Comparison of ENCODE assay signal across 1 fruit fly cellular context in genomic region chr2L:14546629-14547366, dm6.
TF ChIP-seq lines count a peak whose summit lies in the region.

No protein-coding gene starts in this region.

TF ChIP-seq in whole organism, embryonic, 481 proteins besides CTCF, POLR2A, EP300 and RAD21 (continued from another document and continues in another):
- TF ChIP-seq CG12769 (tag; optimal IDR thresholded peaks at IDR 0.05; lab: Kevin White, UChicago): peak; percentile 63
- peak; percentile 83 for TF ChIP-seq tgo (GFP tag; IDR thresholded peaks at IDR 0.05; lab: Robert Waterston, UW)
- no peak for TF ChIP-seq ab (GFP tag; optimal IDR thresholded peaks at IDR 0.05; lab: Kevin White, UChicago)
- TF ChIP-seq fd3F (GFP tag; optimal IDR thresholded peaks at IDR 0.05; lab: Kevin White, UChicago): peak; percentile 54
- peak; percentile 67 for TF ChIP-seq tx (GFP tag; optimal IDR thresholded peaks at IDR 0.05; lab: Kevin White, UChicago)
- peak; percentile 71 for TF ChIP-seq B-H1 (GFP tag; IDR thresholded peaks at IDR 0.05; lab: Robert Waterston, UW)
- TF ChIP-seq insv (GFP tag; optimal IDR thresholded peaks at IDR 0.05; lab: Kevin White, UChicago): peak in 1 of 2 experiments; percentile 21
- 0 out of 2 replicates have a peak, but pooled peaks have one; percentile 10 for TF ChIP-seq rib (GFP tag; IDR thresholded peaks at IDR 0.05; lab: Robert Waterston, UW)
- TF ChIP-seq Doc3 (GFP tag; IDR thresholded peaks at IDR 0.05; lab: Robert Waterston, UW; ENCODE audit: partially characterized antibody): no peak
- peak; percentile 89 for TF ChIP-seq nerfin-1 (tag; optimal IDR thresholded peaks at IDR 0.05; lab: Kevin White, UChicago)
- TF ChIP-seq Camta (GFP tag; optimal IDR thresholded peaks at IDR 0.05; lab: Kevin White, UChicago): peak; percentile 88
- TF ChIP-seq GATAe (GFP tag; conservative IDR thresholded peaks at IDR 0.05; lab: Robert Waterston, UW): no peak
- peak; percentile 72 for TF ChIP-seq onecut (GFP tag; IDR thresholded peaks at IDR 0.05; lab: Robert Waterston, UW)
- peak; percentile 89 for TF ChIP-seq oc (tag; optimal IDR thresholded peaks at IDR 0.05; lab: Kevin White, UChicago)
- TF ChIP-seq HmgD (GFP tag; optimal IDR thresholded peaks at IDR 0.05; lab: Kevin White, UChicago): peak; percentile 5
- no peak for TF ChIP-seq Scr (GFP tag; IDR thresholded peaks at IDR 0.05; lab: Robert Waterston, UW; ENCODE audit: partially characterized antibody)
- TF ChIP-seq CG4360 (GFP tag; IDR thresholded peaks at IDR 0.05; lab: Robert Waterston, UW): peak; percentile 62; the same call in 1 of the 2 replicates
- peak; percentile 74 for TF ChIP-seq CG8944 (GFP tag; optimal IDR thresholded peaks at IDR 0.05; lab: Kevin White, UChicago)
- peak; percentile 16 for TF ChIP-seq CG7928 (GFP tag; optimal IDR thresholded peaks at IDR 0.05; lab: Kevin White, UChicago)
- TF ChIP-seq CG32767 (GFP tag; IDR thresholded peaks at IDR 0.05; lab: Robert Waterston, UW): peak; percentile 76
- TF ChIP-seq CG9437 (GFP tag; optimal IDR thresholded peaks at IDR 0.05; lab: Kevin White, UChicago): peak; percentile 86
- peak; percentile 75 for TF ChIP-seq CG8290 (GFP tag; optimal IDR thresholded peaks at IDR 0.05; lab: Kevin White, UChicago)
- TF ChIP-seq CG8290 (tag; optimal IDR thresholded peaks at IDR 0.05; lab: Kevin White, UChicago): peak; percentile 19 to 23
- TF ChIP-seq CrebB (tag; optimal IDR thresholded peaks at IDR 0.05; lab: Kevin White, UChicago): peak; percentile 74
- TF ChIP-seq Deaf1 (tag; optimal IDR thresholded peaks at IDR 0.05; lab: Kevin White, UChicago): peak; percentile 69
- peak; percentile 28 for TF ChIP-seq CG17912 (GFP tag; optimal IDR thresholded peaks at IDR 0.05; lab: Kevin White, UChicago)
- TF ChIP-seq CG2116 (GFP tag; optimal IDR thresholded peaks at IDR 0.05; lab: Kevin White, UChicago): peak; percentile 58
- peak; percentile 64 for TF ChIP-seq eyg (GFP tag; optimal IDR thresholded peaks at IDR 0.05; lab: Kevin White, UChicago)
- TF ChIP-seq Nf-YC (tag; optimal IDR thresholded peaks at IDR 0.05; lab: Kevin White, UChicago): peak; percentile 73
- TF ChIP-seq CG31441 (GFP tag; IDR thresholded peaks at IDR 0.05; lab: Robert Waterston, UW): peak; percentile 94
- peak; percentile 74 for TF ChIP-seq CG17186 (GFP tag; optimal IDR thresholded peaks at IDR 0.05; lab: Kevin White, UChicago)
- TF ChIP-seq trh (GFP tag; optimal IDR thresholded peaks at IDR 0.05; lab: Kevin White, UChicago): peak; percentile 53
- peak; percentile 70 for TF ChIP-seq MTF-1 (GFP tag; optimal IDR thresholded peaks at IDR 0.05; lab: Kevin White, UChicago; ENCODE audit: borderline replicate concordance)
- TF ChIP-seq sens-2 (GFP tag; IDR thresholded peaks at IDR 0.05; lab: Robert Waterston, UW): peak; percentile 79; the same call in 1 of the 2 replicates
- peak; percentile 84 for TF ChIP-seq cato (GFP tag; optimal IDR thresholded peaks at IDR 0.05; lab: Kevin White, UChicago; ENCODE audit: borderline replicate concordance)
- TF ChIP-seq CG6272 (GFP tag; IDR thresholded peaks at IDR 0.05; lab: Robert Waterston, UW): peak; percentile 58; the same call in 1 of the 2 replicates
- TF ChIP-seq CG15601 (tag; optimal IDR thresholded peaks at IDR 0.05; lab: Kevin White, UChicago): peak; percentile 93
- TF ChIP-seq CG2875 (GFP tag; optimal IDR thresholded peaks at IDR 0.05; lab: Kevin White, UChicago): peak; percentile 90
- TF ChIP-seq CG8924 (tag; optimal IDR thresholded peaks at IDR 0.05; lab: Kevin White, UChicago): peak; percentile 95
- no peak for TF ChIP-seq C15 (GFP tag; IDR thresholded peaks at IDR 0.05; lab: Robert Waterston, UW)
- TF ChIP-seq h (optimal IDR thresholded peaks at IDR 0.05; lab: Kevin White, UChicago): no peak
- TF ChIP-seq CG11093 (GFP tag; IDR thresholded peaks at IDR 0.05; lab: Robert Waterston, UW): peak; percentile 79
- TF ChIP-seq Ets65A (GFP tag; lab: Kevin White, UChicago): peak; percentile 94
- TF ChIP-seq gt (GFP tag; IDR thresholded peaks at IDR 0.05; lab: Robert Waterston, UW): no peak
- TF ChIP-seq Lim3 (GFP tag; IDR thresholded peaks at IDR 0.05; lab: Robert Waterston, UW): peak; percentile 55; the same call in 1 of the 2 replicates
- peak; percentile 46 for TF ChIP-seq shn (GFP tag; optimal IDR thresholded peaks at IDR 0.05; lab: Kevin White, UChicago)
- peak; percentile 80 for TF ChIP-seq Atf-2 (GFP tag; optimal IDR thresholded peaks at IDR 0.05; lab: Kevin White, UChicago)
- no peak for TF ChIP-seq Lpt (GFP tag; optimal IDR thresholded peaks at IDR 0.05; lab: Kevin White, UChicago)
- peak; percentile 81 for TF ChIP-seq E2f1 (GFP tag; IDR thresholded peaks at IDR 0.05; lab: Robert Waterston, UW)
- TF ChIP-seq H2.0 (GFP tag; IDR thresholded peaks at IDR 0.05; lab: Robert Waterston, UW): peak; percentile 75
- no peak for TF ChIP-seq CG14860 (GFP tag; IDR thresholded peaks at IDR 0.05; lab: Robert Waterston, UW; ENCODE audit: partially characterized antibody)
- peak; percentile 92 for TF ChIP-seq Xrp1 (GFP tag; IDR thresholded peaks at IDR 0.05; lab: Robert Waterston, UW)
- no peak for TF ChIP-seq BEAF-32 (GFP tag; optimal IDR thresholded peaks at IDR 0.05; lab: Kevin White, UChicago)
- peak; percentile 83 for TF ChIP-seq CG17385 (GFP tag; optimal IDR thresholded peaks at IDR 0.05; lab: Kevin White, UChicago)
- TF ChIP-seq E2f2 (GFP tag; IDR thresholded peaks at IDR 0.05; lab: Robert Waterston, UW): peak; percentile 66
- peak; percentile 64 for TF ChIP-seq pros (GFP tag; optimal IDR thresholded peaks at IDR 0.05; lab: Kevin White, UChicago)
- TF ChIP-seq Chrac-16 (GFP tag; optimal IDR thresholded peaks at IDR 0.05; lab: Kevin White, UChicago): peak; percentile 89
- TF ChIP-seq CG1603 (tag; optimal IDR thresholded peaks at IDR 0.05; lab: Kevin White, UChicago): peak; percentile 94
- TF ChIP-seq ranshi (GFP tag; IDR thresholded peaks at IDR 0.05; lab: Robert Waterston, UW): peak; percentile 74
- no peak for TF ChIP-seq HLH4C (GFP tag; IDR thresholded peaks at IDR 0.05; lab: Robert Waterston, UW; ENCODE audit: partially characterized antibody)
- TF ChIP-seq gro (GFP tag; optimal IDR thresholded peaks at IDR 0.05; lab: Kevin White, UChicago): no peak
- TF ChIP-seq CG8359 (GFP tag; optimal IDR thresholded peaks at IDR 0.05; lab: Kevin White, UChicago; ENCODE audit: borderline replicate concordance): peak; percentile 82
- peak; percentile 70 for TF ChIP-seq Antp (GFP tag; optimal IDR thresholded peaks at IDR 0.05; lab: Kevin White, UChicago)
- TF ChIP-seq lilli (GFP tag; optimal IDR thresholded peaks at IDR 0.05; lab: Kevin White, UChicago): peak; percentile 71
- TF ChIP-seq CG31224 (GFP tag; IDR thresholded peaks at IDR 0.05; lab: Robert Waterston, UW): no peak
- TF ChIP-seq CG2202 (tag; optimal IDR thresholded peaks at IDR 0.05; lab: Kevin White, UChicago): peak; percentile 93
- peak; percentile 66 for TF ChIP-seq CG17802 (tag; optimal IDR thresholded peaks at IDR 0.05; lab: Kevin White, UChicago)
- TF ChIP-seq Eip74EF (GFP tag; optimal IDR thresholded peaks at IDR 0.05; lab: Kevin White, UChicago): peak in 1 of 2 experiments; percentile 87
- peak; percentile 65 for TF ChIP-seq CG12299 (tag; optimal IDR thresholded peaks at IDR 0.05; lab: Kevin White, UChicago)
- peak; percentile 98 for TF ChIP-seq sens (GFP tag; lab: Kevin White, UChicago)
- TF ChIP-seq Rx (GFP tag; IDR thresholded peaks at IDR 0.05; lab: Robert Waterston, UW): no peak
- peak; percentile 41 for TF ChIP-seq fd102C (GFP tag; optimal IDR thresholded peaks at IDR 0.05; lab: Kevin White, UChicago)
- TF ChIP-seq CG15011 (GFP tag; optimal IDR thresholded peaks at IDR 0.05; lab: Kevin White, UChicago): peak; percentile 70
- peak; percentile 55; the same call in 2 of the 3 replicates for TF ChIP-seq CG14050 (GFP tag; IDR thresholded peaks at IDR 0.05; lab: Robert Waterston, UW)
- TF ChIP-seq CG12659 (GFP tag; optimal IDR thresholded peaks at IDR 0.05; lab: Kevin White, UChicago): peak; percentile 77
- TF ChIP-seq ap (GFP tag; IDR thresholded peaks at IDR 0.05; lab: Robert Waterston, UW): peak; percentile 32; the same call in 1 of the 2 replicates
- peak; percentile 50 for TF ChIP-seq CG34422 (GFP tag; IDR thresholded peaks at IDR 0.05; lab: Robert Waterston, UW)
- no peak for TF ChIP-seq Dp (GFP tag; optimal IDR thresholded peaks at IDR 0.05; lab: Kevin White, UChicago)
- peak; percentile 79 for TF ChIP-seq CG18476 (GFP tag; optimal IDR thresholded peaks at IDR 0.05; lab: Kevin White, UChicago)
- TF ChIP-seq Xbp1 (GFP tag; optimal IDR thresholded peaks at IDR 0.05; lab: Kevin White, UChicago): peak; percentile 90
- TF ChIP-seq Hand (GFP tag; optimal IDR thresholded peaks at IDR 0.05; lab: Kevin White, UChicago): peak; percentile 30
- peak; percentile 62 for TF ChIP-seq dm (GFP tag; optimal IDR thresholded peaks at IDR 0.05; lab: Kevin White, UChicago)
- TF ChIP-seq CG10274 (GFP tag; optimal IDR thresholded peaks at IDR 0.05; lab: Kevin White, UChicago): peak; percentile 1
- peak; percentile 62 for TF ChIP-seq Dad (GFP tag; optimal IDR thresholded peaks at IDR 0.05; lab: Kevin White, UChicago)
- TF ChIP-seq mld (GFP tag; IDR thresholded peaks at IDR 0.05; lab: Robert Waterston, UW; ENCODE audit: partially characterized antibody): no peak
- TF ChIP-seq CG7372 (GFP tag; IDR thresholded peaks at IDR 0.05; lab: Robert Waterston, UW): peak; percentile 72
- TF ChIP-seq CG3838 (GFP tag; optimal IDR thresholded peaks at IDR 0.05; lab: Kevin White, UChicago): peak; percentile 40
- no peak for TF ChIP-seq Kr (GFP tag; optimal IDR thresholded peaks at IDR 0.05; lab: Kevin White, UChicago)
- TF ChIP-seq stc (GFP tag; IDR thresholded peaks at IDR 0.05; lab: Robert Waterston, UW): peak; percentile 84
- TF ChIP-seq CG14710 (tag; optimal IDR thresholded peaks at IDR 0.05; lab: Kevin White, UChicago): peak; percentile 95
- peak; percentile 77 for TF ChIP-seq CG4707 (GFP tag; optimal IDR thresholded peaks at IDR 0.05; lab: Kevin White, UChicago)
- no peak for TF ChIP-seq D19B (GFP tag; optimal IDR thresholded peaks at IDR 0.05; lab: Kevin White, UChicago)
- no peak for TF ChIP-seq da (GFP tag; optimal IDR thresholded peaks at IDR 0.05; lab: Kevin White, UChicago)
- TF ChIP-seq ase (GFP tag; IDR thresholded peaks at IDR 0.05; lab: Robert Waterston, UW): peak; percentile 77
- peak; percentile 92 for TF ChIP-seq CG7839 (tag; optimal IDR thresholded peaks at IDR 0.05; lab: Kevin White, UChicago)
- peak; percentile 80 for TF ChIP-seq CG18764 (GFP tag; optimal IDR thresholded peaks at IDR 0.05; lab: Kevin White, UChicago)
- TF ChIP-seq tap (tag; optimal IDR thresholded peaks at IDR 0.05; lab: Kevin White, UChicago): peak; percentile 91
- peak; percentile 76 for TF ChIP-seq Fer3 (tag; optimal IDR thresholded peaks at IDR 0.05; lab: Kevin White, UChicago)
- TF ChIP-seq sob (GFP tag; IDR thresholded peaks at IDR 0.05; lab: Robert Waterston, UW): peak; percentile 75
- TF ChIP-seq Opbp (GFP tag; IDR thresholded peaks at IDR 0.05; lab: Robert Waterston, UW; ENCODE audit: partially characterized antibody): no peak
- TF ChIP-seq CG5245 (GFP tag; optimal IDR thresholded peaks at IDR 0.05; lab: Kevin White, UChicago): peak; percentile 78
- no peak for TF ChIP-seq prd (optimal IDR thresholded peaks at IDR 0.05; lab: Kevin White, UChicago)
- peak; percentile 83 for TF ChIP-seq prd (GFP tag; IDR thresholded peaks at IDR 0.05; lab: Robert Waterston, UW)
- TF ChIP-seq CG15514 (GFP tag; optimal IDR thresholded peaks at IDR 0.05; lab: Kevin White, UChicago): peak; percentile 31
- no peak for TF ChIP-seq CG6175 (GFP tag; IDR thresholded peaks at IDR 0.05; lab: Robert Waterston, UW)
- TF ChIP-seq otp (GFP tag; IDR thresholded peaks at IDR 0.05; lab: Robert Waterston, UW): peak; percentile 62; the same call in 2 of the 3 replicates
- TF ChIP-seq kah (GFP tag; optimal IDR thresholded peaks at IDR 0.05; lab: Kevin White, UChicago): peak; percentile 67
- TF ChIP-seq luna (GFP tag; optimal IDR thresholded peaks at IDR 0.05; lab: Kevin White, UChicago): no peak
- peak; percentile 94 for TF ChIP-seq CG13424 (tag; optimal IDR thresholded peaks at IDR 0.05; lab: Kevin White, UChicago)
- TF ChIP-seq Mad (GFP tag; optimal IDR thresholded peaks at IDR 0.05; lab: Kevin White, UChicago): peak; percentile 78
- peak; percentile 86 for TF ChIP-seq tio (GFP tag; optimal IDR thresholded peaks at IDR 0.05; lab: Kevin White, UChicago)
- TF ChIP-seq nom (GFP tag; optimal IDR thresholded peaks at IDR 0.05; lab: Kevin White, UChicago): peak; percentile 59
- peak; percentile 85 for TF ChIP-seq run (tag; optimal IDR thresholded peaks at IDR 0.05; lab: Kevin White, UChicago)
- TF ChIP-seq CG32772 (GFP tag; IDR thresholded peaks at IDR 0.05; lab: Robert Waterston, UW): peak; percentile 84
- peak; percentile 94 for TF ChIP-seq CG8388 (GFP tag; optimal IDR thresholded peaks at IDR 0.05; lab: Kevin White, UChicago)
- peak; percentile 66 for TF ChIP-seq CG6813 (GFP tag; optimal IDR thresholded peaks at IDR 0.05; lab: Kevin White, UChicago)
- peak; percentile 84 for TF ChIP-seq ara (GFP tag; IDR thresholded peaks at IDR 0.05; lab: Robert Waterston, UW)
- peak; percentile 95 for TF ChIP-seq gsb-n (tag; optimal IDR thresholded peaks at IDR 0.05; lab: Kevin White, UChicago)
- TF ChIP-seq so (GFP tag; IDR thresholded peaks at IDR 0.05; lab: Robert Waterston, UW): peak; percentile 77; the same call in 1 of the 3 replicates
- TF ChIP-seq sr (GFP tag; IDR thresholded peaks at IDR 0.05; lab: Robert Waterston, UW): peak; percentile 97
- TF ChIP-seq lab (GFP tag; optimal IDR thresholded peaks at IDR 0.05; lab: Kevin White, UChicago): peak; percentile 77
- peak in 1 of 2 experiments; percentile 93 for TF ChIP-seq eve (GFP tag; optimal IDR thresholded peaks at IDR 0.05; lab: Kevin White, UChicago)
- peak; percentile 89 for TF ChIP-seq Awh (GFP tag; IDR thresholded peaks at IDR 0.05; lab: Robert Waterston, UW)
- peak; percentile 58 for TF ChIP-seq caup (GFP tag; optimal IDR thresholded peaks at IDR 0.05; lab: Kevin White, UChicago; ENCODE audit: severe bottlenecking)
- peak; percentile 75 for TF ChIP-seq CG9609 (GFP tag; optimal IDR thresholded peaks at IDR 0.05; lab: Kevin White, UChicago)
- peak; percentile 71 for TF ChIP-seq CG12071 (GFP tag; optimal IDR thresholded peaks at IDR 0.05; lab: Kevin White, UChicago)
- peak; percentile 62 for TF ChIP-seq sug (tag; optimal IDR thresholded peaks at IDR 0.05; lab: Kevin White, UChicago)
- TF ChIP-seq CG2678 (tag; optimal IDR thresholded peaks at IDR 0.05; lab: Kevin White, UChicago): peak; percentile 93
- no peak for TF ChIP-seq mirr (GFP tag; optimal IDR thresholded peaks at IDR 0.05; lab: Kevin White, UChicago)
- peak; percentile 78 for TF ChIP-seq ind (GFP tag; optimal IDR thresholded peaks at IDR 0.05; lab: Kevin White, UChicago)
